Worm (Caenorhabditis elegans): ENCODE measurements around the gene F25B5.5.

ce11 chrIII:5943368-5944180, 2.4 kb downstream of the F25B5.5 start:
- TF ChIP-seq lin-13 (GFP tag; optimal IDR thresholded peaks at IDR 0.05) (peak; percentile 61), mab-5 (tag; optimal IDR thresholded peaks at IDR 0.05) (no peak), nhr-12 (tag; optimal IDR thresholded peaks at IDR 0.05) (peak; percentile 17), sma-3 (GFP tag; optimal IDR thresholded peaks at IDR 0.05) (peak; percentile 63), nhr-10 (tag; optimal IDR thresholded peaks at IDR 0.05) (no peak), ceh-82 (tag; optimal IDR thresholded peaks at IDR 0.05) (no peak), unc-55 (GFP tag; optimal IDR thresholded peaks at IDR 0.05) (peak; percentile 11)
